Worm (Caenorhabditis elegans) whole organism, late embryonic: Measurements from ENCODE around the gene math-24.

ENCODE experiments used
- ama-1 ChIP-seq: fragments of 150-350 bp; optimal IDR thresholded peaks from 2 replicates; lab custom pipeline; 2014
- nhr-11 ChIP-seq: fragments of 150-350 bp; optimal IDR thresholded peaks from 2 replicates; lab custom pipeline; 2014; ENCODE audit warnings: missing biosample characterization, missing genetic modification characterization
- unc-3 ChIP-seq, 2 experiments: fragments of 200-800 bp in 1 of 2; sonication (Bioruptor generic) in 1 of 2; sonication (generic microtip) in 1 of 2; conservative IDR thresholded peaks in 1 of 2; optimal IDR thresholded peaks in 1 of 2; 2 replicates each; pipeline versions ENCODE4 v1.3.6 to Lab custom; 2016 to 2022; ENCODE audit warnings: missing compliant biosample characterization in 2 of 2, missing genetic modification characterization in 2 of 2, missing genetic modification reagents in 1 of 2
- unc-42 ChIP-seq: sonication (generic microtip); optimal IDR thresholded peaks from 2 replicates; lab custom pipeline; 2016; ENCODE audit warnings: missing genotype, missing genetic modification characterization, missing compliant biosample characterization
- unc-55 ChIP-seq: sonication (generic microtip); optimal IDR thresholded peaks from 2 replicates; lab custom pipeline; 2017; ENCODE audit warnings: missing biosample characterization, missing genetic modification reagents, missing genetic modification characterization
- unc-86 ChIP-seq: sonication (generic microtip); optimal IDR thresholded peaks from 2 replicates; lab custom pipeline; 2016; ENCODE audit warnings: missing genetic modification characterization, missing compliant biosample characterization
- zip-5 ChIP-seq: sonication (generic microtip); optimal IDR thresholded peaks from 2 replicates; lab custom pipeline; 2016; ENCODE audit warnings: missing genetic modification characterization, missing compliant biosample characterization

DNA sequence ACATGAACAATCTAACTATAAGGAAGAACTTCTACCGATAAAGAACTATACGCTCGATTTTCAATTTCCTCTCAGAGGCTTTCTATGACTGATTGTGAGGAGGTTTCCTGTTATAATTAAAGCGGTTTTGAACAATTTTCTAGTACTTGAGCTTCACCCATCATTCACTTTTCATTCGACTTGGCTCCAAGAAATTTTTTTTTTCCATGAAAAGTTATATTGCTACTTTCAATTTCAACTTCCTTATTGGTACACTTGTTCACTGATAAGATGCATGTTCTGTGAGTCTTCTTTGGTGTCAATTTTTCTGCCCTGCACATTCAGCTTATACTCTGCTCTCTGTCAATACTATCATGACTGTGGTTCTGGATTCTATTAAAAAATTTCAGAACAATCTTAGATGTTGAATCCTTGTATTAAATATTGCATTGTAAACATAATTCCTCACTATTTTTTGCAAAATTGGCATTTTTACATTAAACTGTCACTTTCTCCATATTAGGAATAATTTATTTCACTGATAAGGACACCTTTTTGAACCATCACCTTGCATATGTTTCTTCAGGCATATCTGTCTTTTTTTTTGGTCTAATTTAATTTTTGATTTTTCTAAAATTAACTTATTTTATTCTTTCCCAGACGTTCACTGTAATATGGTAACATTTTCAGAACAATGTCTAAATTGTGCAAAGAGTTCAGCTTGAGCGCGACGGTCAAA, 29.0 kb upstream of the math-24 start, which contains the start of gene math-10:
- TF ChIP-seq unc-42 (tag; lab: Kevin White, UChicago) (no peak), ama-1 (no peak), unc-3 (GFP tag; conservative IDR thresholded peaks at IDR 0.05; lab: Robert Waterston, UW) (no peak), unc-3 (tag; optimal IDR thresholded peaks at IDR 0.05; lab: Kevin White, UChicago) (no peak), unc-55 (GFP tag; lab: Kevin White, UChicago) (no peak), zip-5 (tag; lab: Kevin White, UChicago) (no peak), unc-86 (tag; lab: Kevin White, UChicago) (no peak), nhr-11 (no peak)
